Fruit fly (Drosophila melanogaster) whole organism, embryonic: ENCODE results near the gene Muted.
A peak's percentile ranks its signal among the peaks of the same experiment; 100 is the strongest.

Experiments
- ATbp ChIP-seq: fragments of 200-800 bp; sonication (Bioruptor generic); optimal IDR thresholded peaks from 2 replicates; lab custom pipeline; 2017; ENCODE audit warnings: missing biosample characterization, mild to moderate bottlenecking, missing genetic modification characterization, missing genetic modification reagents
- Atf6 ChIP-seq: fragments of 200-800 bp; sonication (Bioruptor generic); IDR thresholded peaks from 2 replicates; pipeline ENCODE4 v1.3.6; 2022; ENCODE audit warnings: missing biosample characterization, missing genetic modification characterization
- B-H1 ChIP-seq: fragments of 200-800 bp; sonication (Bioruptor generic); IDR thresholded peaks from 3 replicates; pipeline ENCODE4 v1.3.6; 2022; ENCODE audit warnings: missing biosample characterization, missing genetic modification characterization
- CG1024 ChIP-seq: fragments of 200-800 bp; sonication (Bioruptor generic); IDR thresholded peaks from 2 replicates; pipeline ENCODE4 v1.3.6; 2022; ENCODE audit warnings: missing biosample characterization, missing genetic modification characterization
- CG12071 ChIP-seq: fragments of 200-800 bp; sonication (Bioruptor generic); optimal IDR thresholded peaks from 3 replicates; lab custom pipeline; 2018; ENCODE audit warnings: missing biosample characterization, mild to moderate bottlenecking, missing genetic modification characterization
- CG12219 ChIP-seq: fragments of 200-800 bp; sonication (Bioruptor generic); optimal IDR thresholded peaks from 3 replicates; lab custom pipeline; 2018; ENCODE audit warnings: missing biosample characterization, mild to moderate bottlenecking, missing genetic modification characterization
- CG13123 ChIP-seq: fragments of 200-800 bp; sonication (Bioruptor generic); optimal IDR thresholded peaks from 2 replicates; lab custom pipeline; 2016; ENCODE audit warnings: missing biosample characterization, missing genetic modification characterization
- CG14710 ChIP-seq: fragments of 200-800 bp; sonication (Bioruptor generic); optimal IDR thresholded peaks from 3 replicates; lab custom pipeline; 2019; ENCODE audit warnings: missing biosample characterization, mild to moderate bottlenecking, missing genetic modification characterization, moderate library complexity
- CG15479 ChIP-seq: fragments of 200-800 bp; sonication (Bioruptor generic); optimal IDR thresholded peaks from 3 replicates; lab custom pipeline; 2019; ENCODE audit warnings: missing biosample characterization, mild to moderate bottlenecking, missing genetic modification characterization, moderate library complexity
- CG15696 ChIP-seq: fragments of 200-800 bp; sonication (Bioruptor generic); optimal IDR thresholded peaks from 2 replicates; lab custom pipeline; 2019; ENCODE audit warnings: missing biosample characterization, mild to moderate bottlenecking, missing genetic modification characterization, moderate library complexity
- CG16863 ChIP-seq: fragments of 200-800 bp; sonication (Bioruptor generic); optimal IDR thresholded peaks from 3 replicates; lab custom pipeline; 2016; ENCODE audit warnings: missing biosample characterization, missing genetic modification characterization
- CG18011 ChIP-seq: fragments of 200-800 bp; sonication (Bioruptor generic); optimal IDR thresholded peaks from 2 replicates; lab custom pipeline; 2017; ENCODE audit warnings: missing biosample characterization, missing genetic modification characterization, mild to moderate bottlenecking, moderate library complexity, missing genotype
- CG2120 ChIP-seq: fragments of 200-800 bp; sonication (Bioruptor generic); optimal IDR thresholded peaks from 3 replicates; lab custom pipeline; 2016; ENCODE audit warnings: missing biosample characterization, missing genetic modification characterization
- CG32772 ChIP-seq: fragments of 200-800 bp; sonication (Bioruptor generic); IDR thresholded peaks from 2 replicates; pipeline ENCODE4 v1.3.6; 2022; ENCODE audit warnings: missing biosample characterization, missing genetic modification characterization
- CG33557 ChIP-seq: fragments of 200-800 bp; sonication (Bioruptor generic); optimal IDR thresholded peaks from 2 replicates; lab custom pipeline; 2019; ENCODE audit warnings: missing biosample characterization, mild to moderate bottlenecking, missing genetic modification characterization, moderate library complexity
- CG5245 ChIP-seq: fragments of 200-800 bp; sonication (Bioruptor generic); optimal IDR thresholded peaks from 3 replicates; lab custom pipeline; 2016; ENCODE audit warnings: missing biosample characterization, missing genetic modification characterization
- CG6254 ChIP-seq: fragments of 200-800 bp; sonication (Bioruptor generic); optimal IDR thresholded peaks from 3 replicates; lab custom pipeline; 2017; ENCODE audit warnings: mild to moderate bottlenecking, missing biosample characterization, missing genetic modification reagents, missing genetic modification characterization
- CG8359 ChIP-seq: fragments of 200-800 bp; sonication (Bioruptor generic); optimal IDR thresholded peaks from 2 replicates; lab custom pipeline; 2017; ENCODE audit warnings: missing biosample characterization, mild to moderate bottlenecking, missing genetic modification characterization, borderline replicate concordance
- CG8924 ChIP-seq: fragments of 200-800 bp; optimal IDR thresholded peaks from 3 replicates; lab custom pipeline; 2019; ENCODE audit warnings: missing biosample characterization, mild to moderate bottlenecking, missing genetic modification characterization, moderate library complexity
- CG9932 ChIP-seq: fragments of 200-800 bp; sonication (Bioruptor generic); IDR thresholded peaks from 2 replicates; pipeline ENCODE4 v1.3.6; 2022; ENCODE audit warnings: missing biosample characterization, missing genetic modification characterization
- Hand ChIP-seq: fragments of 200-800 bp; sonication (Bioruptor generic); optimal IDR thresholded peaks from 2 replicates; lab custom pipeline; 2017; ENCODE audit warnings: mild to moderate bottlenecking, missing biosample characterization, missing genetic modification reagents, missing genetic modification characterization
- Hmr ChIP-seq: fragments of 200-800 bp; sonication (Bioruptor generic); optimal IDR thresholded peaks from 3 replicates; lab custom pipeline; 2017; ENCODE audit warnings: mild to moderate bottlenecking, missing biosample characterization, missing genetic modification reagents, missing genetic modification characterization
- Hr3 ChIP-seq: fragments of 200-800 bp; sonication (Bioruptor generic); optimal IDR thresholded peaks from 3 replicates; lab custom pipeline; 2016; ENCODE audit warnings: missing biosample characterization, missing genetic modification characterization
- Hr78 ChIP-seq, 2 experiments: fragments of 200-800 bp in 1 of 2; fragments of >200 bp in 1 of 2; sonication (Bioruptor generic) in 1 of 2; optimal IDR thresholded peaks; 2 replicates each; lab custom pipeline; 2017 to 2019; ENCODE audit warnings: missing biosample characterization in 2 of 2, missing genetic modification characterization in 2 of 2, mild to moderate bottlenecking in 1 of 2, moderate library complexity in 1 of 2
- MBD-R2 ChIP-seq: fragments of 200-800 bp; sonication (Bioruptor generic); IDR thresholded peaks from 2 replicates; pipeline ENCODE4 v1.3.6; 2022; ENCODE audit warnings: missing biosample characterization, missing genetic modification characterization
- Nf-YB ChIP-seq: fragments of 200-800 bp; sonication (Bioruptor generic); optimal IDR thresholded peaks from 3 replicates; lab custom pipeline; 2019; ENCODE audit warnings: missing biosample characterization, mild to moderate bottlenecking, missing genetic modification characterization, moderate library complexity
- Optix ChIP-seq: fragments of 200-800 bp; sonication (Bioruptor generic); IDR thresholded peaks from 3 replicates; pipeline ENCODE4 v1.3.6; 2022; ENCODE audit warnings: missing biosample characterization, missing genetic modification characterization
- Ravus ChIP-seq: fragments of 200-800 bp; sonication (Bioruptor generic); IDR thresholded peaks from 2 replicates; pipeline ENCODE4 v1.3.6; 2022; ENCODE audit warnings: missing biosample characterization, missing genetic modification characterization
- Sox102F ChIP-seq: fragments of 200-800 bp; sonication (Bioruptor generic); optimal IDR thresholded peaks from 2 replicates; lab custom pipeline; 2018; ENCODE audit warnings: missing biosample characterization, mild to moderate bottlenecking, missing genetic modification characterization, moderate library complexity
- bigmax ChIP-seq: fragments of 200-800 bp; sonication (Bioruptor generic); optimal IDR thresholded peaks from 2 replicates; lab custom pipeline; 2018; ENCODE audit warnings: missing biosample characterization, mild to moderate bottlenecking, missing genetic modification characterization
- cad ChIP-seq: fragments of >200 bp; optimal IDR thresholded peaks from 2 replicates; lab custom pipeline; 2017; ENCODE audit warnings: missing biosample characterization, missing genetic modification characterization
- croc ChIP-seq: fragments of 200-800 bp; sonication (Bioruptor generic); conservative IDR thresholded peaks from 3 replicates; pipeline ENCODE4 v1.3.6; 2022; ENCODE audit warnings: missing biosample characterization, missing genetic modification characterization
- da ChIP-seq: fragments of 200-800 bp; sonication (Bioruptor generic); optimal IDR thresholded peaks from 2 replicates; lab custom pipeline; 2016; ENCODE audit warnings: missing biosample characterization, missing genetic modification characterization
- dpn ChIP-seq, 2 experiments: fragments of 200-800 bp; sonication (Bioruptor generic); optimal IDR thresholded peaks; 3 replicates each; lab custom pipeline; 2016; ENCODE audit warnings: missing biosample characterization in 2 of 2, missing genetic modification characterization in 2 of 2
- fd102C ChIP-seq: fragments of 200-800 bp; sonication (Bioruptor generic); optimal IDR thresholded peaks from 2 replicates; lab custom pipeline; 2018; ENCODE audit warnings: missing biosample characterization, mild to moderate bottlenecking, missing genetic modification characterization, moderate library complexity
- grn ChIP-seq: fragments of 200-800 bp; sonication (Bioruptor generic); optimal IDR thresholded peaks from 3 replicates; lab custom pipeline; 2017; ENCODE audit warnings: missing biosample characterization, missing genetic modification characterization
- gsb ChIP-seq: fragments of 200-800 bp; sonication (Bioruptor generic); IDR thresholded peaks from 2 replicates; pipeline ENCODE4 v1.3.6; 2022; ENCODE audit warnings: missing biosample characterization, missing genetic modification characterization
- ken ChIP-seq: fragments of 200-800 bp; sonication (Bioruptor generic); IDR thresholded peaks from 3 replicates; pipeline ENCODE4 v1.3.6; 2022; ENCODE audit warnings: missing biosample characterization, missing genetic modification characterization
- kni ChIP-seq: fragments of 200-800 bp; sonication (Bioruptor generic); optimal IDR thresholded peaks from 3 replicates; lab custom pipeline; 2017; ENCODE audit warnings: mild to moderate bottlenecking, missing biosample characterization, missing genetic modification reagents, missing genetic modification characterization
- knrl ChIP-seq: fragments of 200-800 bp; sonication (Bioruptor generic); IDR thresholded peaks from 3 replicates; pipeline ENCODE4 v1.3.6; 2022; ENCODE audit warnings: missing biosample characterization, missing genetic modification characterization; ENCODE audit not compliant: partially characterized antibody
- lmd ChIP-seq: fragments of 200-800 bp; sonication (Bioruptor generic); IDR thresholded peaks from 2 replicates; pipeline ENCODE4 v1.3.6; 2022; ENCODE audit warnings: missing biosample characterization, missing genetic modification characterization
- pita ChIP-seq: fragments of 200-800 bp; sonication (Bioruptor generic); optimal IDR thresholded peaks from 2 replicates; lab custom pipeline; 2017; ENCODE audit warnings: missing biosample characterization, mild to moderate bottlenecking, missing genetic modification characterization
- row ChIP-seq: fragments of 200-800 bp; sonication (Bioruptor generic); IDR thresholded peaks from 3 replicates; pipeline ENCODE4 v1.3.6; 2022; ENCODE audit warnings: missing biosample characterization, missing genetic modification characterization
- seq ChIP-seq: fragments of 200-800 bp; sonication (Bioruptor generic); IDR thresholded peaks from 2 replicates; pipeline ENCODE4 v1.3.6; 2022; ENCODE audit warnings: missing biosample characterization, missing genetic modification characterization
- sug ChIP-seq: fragments of 200-800 bp; optimal IDR thresholded peaks from 2 replicates; lab custom pipeline; 2019; ENCODE audit warnings: missing biosample characterization, mild to moderate bottlenecking, missing genetic modification characterization, moderate library complexity
- tin ChIP-seq: fragments of 200-800 bp; sonication (Bioruptor generic); optimal IDR thresholded peaks from 3 replicates; lab custom pipeline; 2016; ENCODE audit warnings: missing biosample characterization, missing genetic modification characterization
- yki ChIP-seq: fragments of >200 bp; optimal IDR thresholded peaks from 3 replicates; lab custom pipeline; 2018
- zfh1 ChIP-seq: fragments of 200-800 bp; sonication (Bioruptor generic); IDR thresholded peaks from 3 replicates; pipeline ENCODE4 v1.3.6; 2022; ENCODE audit warnings: missing biosample characterization, missing genetic modification characterization
- zfh2 ChIP-seq: fragments of 200-800 bp; sonication (Bioruptor generic); optimal IDR thresholded peaks from 2 replicates; lab custom pipeline; 2016; ENCODE audit warnings: missing biosample characterization, missing genetic modification characterization

The Muted gene

dm6 chr3R:22367126-22368076 lies 5.0 kb downstream of the Muted start, which contains the start of the genes Polr3F and PyK (continued):
- TF ChIP-seq row (GFP tag; lab: Robert Waterston, UW), result peak; percentile 74
- no peak for TF ChIP-seq pita (GFP tag; lab: Kevin White, UChicago)
- TF ChIP-seq CG8359 (GFP tag; lab: Kevin White, UChicago), result no peak
- no peak for TF ChIP-seq CG18011
- TF ChIP-seq sug (tag; lab: Kevin White, UChicago), result peak; percentile 44
- peak in 1 of 2 experiments; percentile 23 for TF ChIP-seq dpn (GFP tag; optimal IDR thresholded peaks at IDR 0.05; lab: Kevin White, UChicago)
- TF ChIP-seq CG9932 (GFP tag; lab: Robert Waterston, UW), result peak; percentile 47; the same call in 1 of the 2 replicates
- TF ChIP-seq CG32772 (GFP tag; lab: Robert Waterston, UW), result no peak
- TF ChIP-seq fd102C (GFP tag; lab: Kevin White, UChicago), result no peak
- no peak for TF ChIP-seq ATbp (GFP tag; lab: Kevin White, UChicago)
- TF ChIP-seq CG2120, result peak; percentile 52
- TF ChIP-seq Hand (GFP tag; lab: Kevin White, UChicago), result no peak
- TF ChIP-seq CG15479 (GFP tag; lab: Kevin White, UChicago), result no peak
- no peak for TF ChIP-seq ken (GFP tag; lab: Robert Waterston, UW)
- TF ChIP-seq CG16863 (GFP tag; lab: Kevin White, UChicago), result peak; percentile 3
- TF ChIP-seq bigmax (GFP tag; lab: Kevin White, UChicago), result no peak
- TF ChIP-seq yki (lab: Kevin White, UChicago), result no peak
- TF ChIP-seq CG6254 (GFP tag; lab: Kevin White, UChicago), result no peak
- no peak for TF ChIP-seq Hr78 (GFP tag; optimal IDR thresholded peaks at IDR 0.05; lab: Kevin White, UChicago)
- no peak for TF ChIP-seq lmd (GFP tag; lab: Robert Waterston, UW)
- no peak for TF ChIP-seq gsb
- TF ChIP-seq CG13123 (GFP tag; lab: Kevin White, UChicago), result no peak
- TF ChIP-seq CG1024 (GFP tag; lab: Robert Waterston, UW), result no peak
- no peak for TF ChIP-seq Ravus (GFP tag; lab: Robert Waterston, UW)
- TF ChIP-seq CG12219 (GFP tag; lab: Kevin White, UChicago), result no peak
- peak; percentile 71; the same call in 1 of the 2 replicates for TF ChIP-seq MBD-R2 (GFP tag; lab: Robert Waterston, UW)
- peak; percentile 19 for TF ChIP-seq CG33557 (GFP tag; lab: Kevin White, UChicago)
- peak; percentile 24 for TF ChIP-seq tin (GFP tag; lab: Kevin White, UChicago)
- TF ChIP-seq Optix (GFP tag; lab: Robert Waterston, UW), result no peak
- peak; percentile 30 for TF ChIP-seq Sox102F (GFP tag; lab: Kevin White, UChicago)
- TF ChIP-seq CG12071 (GFP tag; lab: Kevin White, UChicago), result no peak
- no peak for TF ChIP-seq da (GFP tag; lab: Kevin White, UChicago)
- no peak for TF ChIP-seq croc (GFP tag; lab: Robert Waterston, UW)
- no peak for TF ChIP-seq CG5245 (GFP tag; lab: Kevin White, UChicago)
- peak; percentile 48; the same call in 1 of the 2 replicates for TF ChIP-seq Atf6 (GFP tag; lab: Robert Waterston, UW)
- no peak for TF ChIP-seq seq (GFP tag; lab: Robert Waterston, UW)
- no peak for TF ChIP-seq kni (GFP tag; lab: Kevin White, UChicago)
- peak; percentile 13 for TF ChIP-seq CG15696
- TF ChIP-seq grn (GFP tag; lab: Kevin White, UChicago), result no peak
- no peak for TF ChIP-seq B-H1 (GFP tag; lab: Robert Waterston, UW)
- no peak for TF ChIP-seq cad (GFP tag; lab: Kevin White, UChicago)
- peak; percentile 15 for TF ChIP-seq zfh2 (GFP tag; lab: Kevin White, UChicago)
- no peak for TF ChIP-seq zfh1
- TF ChIP-seq CG8924, result peak; percentile 34
- peak; percentile 51 for TF ChIP-seq Hmr (GFP tag; lab: Kevin White, UChicago)
- peak; percentile 93 for TF ChIP-seq CG14710 (tag; lab: Kevin White, UChicago)
- 0 out of 3 replicates have a peak, but pooled peaks have one; percentile 26 for TF ChIP-seq knrl (GFP tag; lab: Robert Waterston, UW)
- TF ChIP-seq Nf-YB (GFP tag; lab: Kevin White, UChicago), result peak; percentile 14
- no peak for TF ChIP-seq Hr3
